Fruit fly (Drosophila melanogaster) whole organism, embryonic: ENCODE measurements around the gene CG2964.

Experiments used
- Bgb ChIP-seq: fragments of 200-800 bp; sonication (Bioruptor generic); IDR thresholded peaks from 2 replicates; pipeline ENCODE4 v1.3.6; 2022; ENCODE audit warnings: missing biosample characterization, missing genetic modification characterization; ENCODE audit not compliant: partially characterized antibody
- CG10274 ChIP-seq: fragments of 200-800 bp; sonication (Bioruptor generic); optimal IDR thresholded peaks from 3 replicates; lab custom pipeline; 2017; ENCODE audit warnings: missing biosample characterization, mild to moderate bottlenecking, missing genetic modification characterization
- CG11456 ChIP-seq: fragments of 200-800 bp; sonication (Bioruptor generic); IDR thresholded peaks from 3 replicates; pipeline ENCODE4 v1.3.6; 2022; ENCODE audit warnings: missing biosample characterization, missing genetic modification characterization
- CG13424 ChIP-seq: fragments of 200-800 bp; sonication (Bioruptor generic); optimal IDR thresholded peaks from 2 replicates; lab custom pipeline; 2019; ENCODE audit warnings: missing biosample characterization, mild to moderate bottlenecking, missing genetic modification characterization, moderate library complexity
- CG13894 ChIP-seq: fragments of 200-800 bp; sonication (Bioruptor generic); optimal IDR thresholded peaks from 3 replicates; lab custom pipeline; 2018; ENCODE audit warnings: missing biosample characterization, mild to moderate bottlenecking, missing genetic modification characterization, moderate library complexity
- CG14441 ChIP-seq: fragments of 200-800 bp; sonication (Bioruptor generic); IDR thresholded peaks from 2 replicates; pipeline ENCODE4 v1.3.6; 2022; ENCODE audit warnings: missing biosample characterization, missing genetic modification characterization
- CG17612 ChIP-seq: fragments of 200-800 bp; sonication (Bioruptor generic); IDR thresholded peaks from 2 replicates; pipeline ENCODE4 v1.3.6; 2022; ENCODE audit warnings: missing biosample characterization, missing genetic modification characterization
- CG18599 ChIP-seq: fragments of 200-800 bp; sonication (Bioruptor generic); optimal IDR thresholded peaks from 3 replicates; lab custom pipeline; 2017; ENCODE audit warnings: missing biosample characterization, missing genetic modification characterization, mild to moderate bottlenecking, moderate library complexity, missing genetic modification reagents
- CG2120 ChIP-seq: fragments of 200-800 bp; sonication (Bioruptor generic); optimal IDR thresholded peaks from 3 replicates; lab custom pipeline; 2016; ENCODE audit warnings: missing biosample characterization, missing genetic modification characterization
- CG2678 ChIP-seq: fragments of 200-800 bp; sonication (Bioruptor generic); optimal IDR thresholded peaks from 3 replicates; lab custom pipeline; 2019; ENCODE audit warnings: missing biosample characterization, mild to moderate bottlenecking, missing genetic modification characterization, moderate library complexity
- CG2875 ChIP-seq: fragments of 200-800 bp; sonication (Bioruptor generic); optimal IDR thresholded peaks from 2 replicates; lab custom pipeline; 2017; ENCODE audit warnings: missing biosample characterization, mild to moderate bottlenecking, missing genetic modification characterization, missing genetic modification reagents
- CG30020 ChIP-seq: fragments of 200-800 bp; optimal IDR thresholded peaks from 2 replicates; lab custom pipeline; 2019; ENCODE audit warnings: missing biosample characterization, mild to moderate bottlenecking, missing genetic modification characterization, moderate library complexity
- CG30431 ChIP-seq: fragments of 200-800 bp; sonication (Bioruptor generic); optimal IDR thresholded peaks from 2 replicates; lab custom pipeline; 2017; ENCODE audit warnings: missing biosample characterization, missing genetic modification characterization
- CG31388 ChIP-seq: fragments of 200-800 bp; sonication (Bioruptor generic); optimal IDR thresholded peaks from 2 replicates; lab custom pipeline; 2016; ENCODE audit warnings: missing biosample characterization, missing genetic modification characterization
- CG3995 ChIP-seq: fragments of 200-800 bp; sonication (Bioruptor generic); optimal IDR thresholded peaks from 3 replicates; lab custom pipeline; 2016; ENCODE audit warnings: missing biosample characterization, missing genetic modification characterization
- CG7963 ChIP-seq: fragments of 200-800 bp; sonication (Bioruptor generic); IDR thresholded peaks from 3 replicates; pipeline ENCODE4 v1.3.6; 2022; ENCODE audit warnings: missing biosample characterization, missing genetic modification characterization; ENCODE audit not compliant: partially characterized antibody
- CG8290 ChIP-seq, 3 experiments: fragments of 200-800 bp; sonication (Bioruptor generic); optimal IDR thresholded peaks; 2 replicates each; lab custom pipeline; 2016 to 2019; ENCODE audit warnings: missing biosample characterization in 3 of 3, missing genetic modification characterization in 3 of 3, mild to moderate bottlenecking in 2 of 3, moderate library complexity in 1 of 3
- CG9932 ChIP-seq: fragments of 200-800 bp; sonication (Bioruptor generic); IDR thresholded peaks from 2 replicates; pipeline ENCODE4 v1.3.6; 2022; ENCODE audit warnings: missing biosample characterization, missing genetic modification characterization
- CoRest ChIP-seq: fragments of 200-800 bp; sonication (Bioruptor generic); optimal IDR thresholded peaks from 3 replicates; lab custom pipeline; 2018; ENCODE audit warnings: missing biosample characterization, mild to moderate bottlenecking, missing genetic modification characterization, moderate library complexity
- Dp ChIP-seq: fragments of 200-800 bp; sonication (Bioruptor generic); optimal IDR thresholded peaks from 2 replicates; lab custom pipeline; 2018; ENCODE audit warnings: missing biosample characterization, mild to moderate bottlenecking, missing genetic modification characterization, moderate library complexity
- Fer1 ChIP-seq: fragments of 200-800 bp; sonication (Bioruptor generic); optimal IDR thresholded peaks from 2 replicates; lab custom pipeline; 2017; ENCODE audit warnings: missing biosample characterization, mild to moderate bottlenecking, missing genetic modification characterization
- Gug ChIP-seq: fragments of 200-800 bp; sonication (Bioruptor generic); IDR thresholded peaks from 4 replicates; pipeline ENCODE4 v1.3.6; 2022; ENCODE audit warnings: missing biosample characterization, missing genetic modification characterization
- Mad ChIP-seq: fragments of 200-800 bp; sonication (Bioruptor generic); optimal IDR thresholded peaks from 2 replicates; lab custom pipeline; 2016; ENCODE audit warnings: missing biosample characterization, missing genetic modification characterization
- Med ChIP-seq: fragments of 200-800 bp; sonication (Bioruptor generic); peaks from one replicate; lab custom pipeline; 2016; ENCODE audit warnings: missing biosample characterization, missing genetic modification characterization, mild to moderate bottlenecking, inconsistent platforms, moderate library complexity
- NFAT ChIP-seq: fragments of 200-800 bp; sonication (Bioruptor generic); IDR thresholded peaks from 2 replicates; pipeline ENCODE4 v1.3.6; 2022; ENCODE audit warnings: missing biosample characterization, missing genetic modification characterization
- Trl ChIP-seq, 3 experiments: fragments of >200 bp in 2 of 3; fragments of 200-800 bp in 1 of 3; sonication (Bioruptor generic) in 1 of 3; optimal IDR thresholded peaks; 2 replicates in 1 of 3; 3 replicates in 2 of 3; lab custom pipeline; 2016 to 2017; ENCODE audit warnings: missing biosample characterization in 1 of 3, missing genetic modification characterization in 1 of 3
- ase ChIP-seq: fragments of 200-800 bp; sonication (Bioruptor generic); IDR thresholded peaks from 3 replicates; pipeline ENCODE4 v1.3.6; 2022; ENCODE audit warnings: missing biosample characterization, missing genetic modification characterization
- ash1 ChIP-seq: fragments of 200-800 bp; sonication (Bioruptor generic); optimal IDR thresholded peaks from 2 replicates; lab custom pipeline; 2018; ENCODE audit warnings: missing biosample characterization, mild to moderate bottlenecking, missing genetic modification characterization
- cas ChIP-seq: fragments of 200-800 bp; sonication (Bioruptor generic); IDR thresholded peaks from 2 replicates; pipeline ENCODE4 v1.3.6; 2022; ENCODE audit warnings: missing biosample characterization, missing genetic modification characterization
- crc ChIP-seq: fragments of 200-800 bp; sonication (Bioruptor generic); optimal IDR thresholded peaks from 2 replicates; lab custom pipeline; 2016; ENCODE audit warnings: missing biosample characterization, missing genetic modification characterization
- crol ChIP-seq: fragments of 200-800 bp; sonication (Bioruptor generic); IDR thresholded peaks from 2 replicates; pipeline ENCODE4 v1.3.6; 2022; ENCODE audit warnings: missing biosample characterization, missing genetic modification characterization
- dysf ChIP-seq: fragments of 200-800 bp; sonication (Bioruptor generic); IDR thresholded peaks from 3 replicates; pipeline ENCODE4 v1.3.6; 2022; ENCODE audit warnings: missing biosample characterization, missing genetic modification characterization
- ewg ChIP-seq: fragments of 200-800 bp; sonication (Bioruptor generic); optimal IDR thresholded peaks from 3 replicates; lab custom pipeline; 2017; ENCODE audit warnings: mild to moderate bottlenecking, missing biosample characterization, missing genetic modification reagents, missing genetic modification characterization
- ftz-f1 ChIP-seq: fragments of 200-800 bp; sonication (Bioruptor generic); optimal IDR thresholded peaks from 2 replicates; lab custom pipeline; 2016; ENCODE audit warnings: missing biosample characterization, missing genetic modification characterization
- gfzf ChIP-seq: fragments of 200-800 bp; sonication (Bioruptor generic); optimal IDR thresholded peaks from 2 replicates; lab custom pipeline; 2016; ENCODE audit warnings: missing biosample characterization, mild to moderate bottlenecking, missing genetic modification characterization, moderate library complexity
- gro ChIP-seq: fragments of 200-800 bp; sonication (Bioruptor generic); optimal IDR thresholded peaks from 2 replicates; lab custom pipeline; 2016; ENCODE audit warnings: missing biosample characterization, missing genetic modification characterization
- h ChIP-seq: fragments of >200 bp; optimal IDR thresholded peaks from 2 replicates; lab custom pipeline; 2017
- hbn ChIP-seq: fragments of 200-800 bp; sonication (Bioruptor generic); IDR thresholded peaks from 2 replicates; pipeline ENCODE4 v1.3.6; 2022; ENCODE audit warnings: missing biosample characterization, missing genetic modification characterization; ENCODE audit not compliant: partially characterized antibody
- hth ChIP-seq: fragments of >200 bp; optimal IDR thresholded peaks from 2 replicates; lab custom pipeline; 2017; ENCODE audit warnings: inconsistent platforms
- lab ChIP-seq: fragments of 200-800 bp; sonication (Bioruptor generic); optimal IDR thresholded peaks from 3 replicates; lab custom pipeline; 2017; ENCODE audit warnings: missing biosample characterization, missing genetic modification characterization, mild to moderate bottlenecking, moderate library complexity, missing genetic modification reagents
- lilli ChIP-seq: fragments of 200-800 bp; sonication (Bioruptor generic); optimal IDR thresholded peaks from 3 replicates; lab custom pipeline; 2016; ENCODE audit warnings: missing biosample characterization, missing genetic modification characterization
- lmd ChIP-seq: fragments of 200-800 bp; sonication (Bioruptor generic); IDR thresholded peaks from 2 replicates; pipeline ENCODE4 v1.3.6; 2022; ENCODE audit warnings: missing biosample characterization, missing genetic modification characterization
- seq ChIP-seq: fragments of 200-800 bp; sonication (Bioruptor generic); IDR thresholded peaks from 2 replicates; pipeline ENCODE4 v1.3.6; 2022; ENCODE audit warnings: missing biosample characterization, missing genetic modification characterization
- shn ChIP-seq: fragments of 200-800 bp; sonication (Bioruptor generic); optimal IDR thresholded peaks from 3 replicates; lab custom pipeline; 2016; ENCODE audit warnings: missing biosample characterization, missing genetic modification characterization
- slp2 ChIP-seq: fragments of 200-800 bp; sonication (Bioruptor generic); optimal IDR thresholded peaks from 2 replicates; lab custom pipeline; 2016; ENCODE audit warnings: missing biosample characterization, missing genetic modification characterization
- vnd ChIP-seq: fragments of 200-800 bp; sonication (Bioruptor generic); IDR thresholded peaks from 3 replicates; pipeline ENCODE4 v1.3.6; 2022; ENCODE audit warnings: missing biosample characterization, missing genetic modification characterization; ENCODE audit not compliant: partially characterized antibody

Gene CG2964

DNA sequence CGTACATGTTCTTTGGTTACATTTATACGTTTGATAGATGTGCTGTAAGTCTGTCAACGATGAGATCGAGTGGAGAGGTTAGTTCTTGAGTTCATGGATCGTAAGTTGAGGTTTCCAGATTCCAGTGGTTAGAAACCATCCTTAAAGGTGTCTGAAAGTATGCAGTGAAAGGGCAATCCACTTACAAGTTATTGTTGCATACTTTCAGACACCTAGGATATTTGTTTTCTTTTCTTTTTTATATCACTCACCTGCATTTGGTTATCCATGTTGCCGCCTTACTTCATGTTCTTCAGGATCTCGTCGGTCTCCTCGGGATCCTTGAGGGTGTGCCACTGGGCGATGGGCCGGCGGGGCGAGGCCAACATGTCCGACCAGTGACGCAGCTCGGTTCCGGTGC is 29.4 kb upstream of the CG2964 start:
- peak; percentile 97 for TF ChIP-seq CG8290 (GFP tag; optimal IDR thresholded peaks at IDR 0.05; lab: Kevin White, UChicago)
- peak in 1 of 2 experiments; percentile 91 for TF ChIP-seq CG8290 (tag; optimal IDR thresholded peaks at IDR 0.05; lab: Kevin White, UChicago)
- TF ChIP-seq crc (GFP tag; lab: Kevin White, UChicago), result no peak
- TF ChIP-seq CG30020 (tag; lab: Kevin White, UChicago), result no peak
- TF ChIP-seq lab (GFP tag; lab: Kevin White, UChicago), result no peak
- TF ChIP-seq CG2875 (GFP tag; lab: Kevin White, UChicago), result no peak
- peak; percentile 88 for TF ChIP-seq CG17612
- no peak for TF ChIP-seq crol (GFP tag; lab: Robert Waterston, UW)
- no peak for TF ChIP-seq seq (GFP tag; lab: Robert Waterston, UW)
- no peak for TF ChIP-seq shn (GFP tag; lab: Kevin White, UChicago)
- no peak for TF ChIP-seq ash1 (GFP tag; lab: Kevin White, UChicago)
- TF ChIP-seq CG30431 (GFP tag; lab: Kevin White, UChicago), result no peak
- TF ChIP-seq h (lab: Kevin White, UChicago), result no peak
- TF ChIP-seq Mad (GFP tag; lab: Kevin White, UChicago), result no peak
- TF ChIP-seq slp2 (GFP tag; lab: Kevin White, UChicago), result no peak
- 0 out of 3 replicates have a peak, but pooled peaks have one; percentile 18 for TF ChIP-seq vnd

DNA sequence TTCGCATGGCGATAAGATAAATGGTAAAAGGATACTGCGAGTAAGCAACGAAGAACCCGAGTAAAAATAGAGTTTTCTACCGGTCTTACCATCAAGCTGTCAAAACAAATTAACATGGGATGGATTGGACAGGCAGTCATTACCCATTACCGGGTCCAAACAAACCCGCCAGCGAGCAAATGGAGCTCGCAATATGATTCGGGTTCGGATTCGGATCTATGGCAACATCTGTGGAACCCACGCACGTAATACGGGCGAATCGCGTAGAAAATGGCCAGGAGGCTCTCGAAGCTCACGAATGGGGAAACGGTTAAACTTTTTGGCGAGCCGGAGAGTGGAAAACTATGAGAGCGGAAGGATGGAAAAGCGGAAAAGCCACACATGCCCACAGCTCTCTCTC is 15.1 kb upstream of the CG2964 start:
- TF ChIP-seq Trl (optimal IDR thresholded peaks at IDR 0.05; lab: Kevin White, UChicago) (peak; percentile 45 to 79), Trl (GFP tag; optimal IDR thresholded peaks at IDR 0.05; lab: Kevin White, UChicago) (no peak), ewg (peak; percentile 38), Dp (GFP tag; lab: Kevin White, UChicago) (no peak), hth (lab: Kevin White, UChicago) (no peak), CG13894 (tag; lab: Kevin White, UChicago) (peak; percentile 98)
- TF ChIP-seq, all 482 proteins: peak for 3

DNA sequence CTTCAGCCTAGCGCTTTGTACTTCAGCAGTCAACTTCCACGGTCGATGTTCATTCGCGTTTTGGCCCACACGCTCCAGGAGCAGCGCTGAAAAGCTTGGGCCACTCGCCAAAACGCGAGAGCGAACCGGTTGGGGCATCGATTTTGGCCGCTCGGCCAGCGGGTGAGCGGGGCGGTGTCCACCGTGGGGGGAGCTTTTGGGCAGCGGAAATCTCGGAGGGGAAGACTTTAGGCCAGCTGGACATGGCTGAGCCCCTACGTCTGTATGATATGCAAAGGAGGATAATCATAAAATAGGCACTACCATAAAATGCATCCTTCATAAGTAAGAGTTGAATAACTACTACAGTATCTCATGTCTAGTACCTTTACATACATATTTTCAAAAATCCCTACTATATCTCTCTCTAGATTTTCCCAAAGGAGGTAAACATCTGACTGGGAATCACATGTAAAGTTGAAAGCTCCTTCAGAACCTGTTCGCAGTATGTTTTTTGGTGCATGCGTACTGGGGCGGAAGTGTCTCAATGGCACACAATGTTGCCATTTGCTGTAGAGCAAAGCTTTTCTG is 12.2 kb upstream of the CG2964 start, which contains the start of gene Syt1:
Gene Syt1, minus strand, starts transcription at position 71 of the 570 bp plus-strand sequence.
- TF ChIP-seq hbn (GFP tag; lab: Robert Waterston, UW), result no peak
- TF ChIP-seq lilli (GFP tag; lab: Kevin White, UChicago), result peak; percentile 15
- TF ChIP-seq dysf (GFP tag; lab: Robert Waterston, UW), result peak; percentile 42; the same call in 1 of the 3 replicates
- no peak for TF ChIP-seq ftz-f1 (GFP tag; lab: Kevin White, UChicago)
- TF ChIP-seq CoRest (tag; lab: Kevin White, UChicago), result no peak
- TF ChIP-seq gro (GFP tag; lab: Kevin White, UChicago), result peak; percentile 22
- TF ChIP-seq CG9932, result peak; percentile 35; the same call in 1 of the 2 replicates
- no peak for TF ChIP-seq CG31388
- peak; percentile 42 for TF ChIP-seq lab (GFP tag; lab: Kevin White, UChicago)
- TF ChIP-seq CG7963 (GFP tag; lab: Robert Waterston, UW), result no peak
- no peak for TF ChIP-seq gfzf
- TF ChIP-seq seq (GFP tag; lab: Robert Waterston, UW), result 0 out of 2 replicates have a peak, but pooled peaks have one; percentile 10
- TF ChIP-seq crol (GFP tag; lab: Robert Waterston, UW), result peak; percentile 86
- peak; percentile 5; the same call in 1 of the 2 replicates for TF ChIP-seq lmd (GFP tag; lab: Robert Waterston, UW)
- peak; percentile 22; the same call in 1 of the 2 replicates for TF ChIP-seq NFAT (GFP tag; lab: Robert Waterston, UW)
- TF ChIP-seq CG3995 (GFP tag; lab: Kevin White, UChicago), result no peak
- TF ChIP-seq CG18599 (GFP tag; lab: Kevin White, UChicago), result peak; percentile 33
- TF ChIP-seq CG2120 (GFP tag; lab: Kevin White, UChicago), result peak; percentile 2
- TF ChIP-seq Bgb (GFP tag; lab: Robert Waterston, UW), result no peak
- TF ChIP-seq Fer1 (GFP tag; lab: Kevin White, UChicago), result no peak
- peak; percentile 2 for TF ChIP-seq CG2678
- TF ChIP-seq cas (GFP tag; lab: Robert Waterston, UW), result no peak
- TF ChIP-seq CG11456, result 0 out of 3 replicates have a peak, but pooled peaks have one; percentile 59
- TF ChIP-seq Med (GFP tag; lab: Kevin White, UChicago), result peak; percentile 40
- peak; percentile 84 for TF ChIP-seq CG10274 (GFP tag; lab: Kevin White, UChicago)
- no peak for TF ChIP-seq CG13424 (tag; lab: Kevin White, UChicago)
- TF ChIP-seq CG14441 (GFP tag; lab: Robert Waterston, UW), result no peak
- TF ChIP-seq ase (GFP tag; lab: Robert Waterston, UW), result 0 out of 3 replicates have a peak, but pooled peaks have one; percentile 18
- no peak for TF ChIP-seq Gug (GFP tag; lab: Robert Waterston, UW)
